Fruit fly (Drosophila melanogaster) whole organism, embryonic: ENCODE data around the gene alpha-Man-Ia.

Experiments
- CG4424 ChIP-seq: fragments of 200-800 bp; sonication (Bioruptor generic); optimal IDR thresholded peaks from 3 replicates; lab custom pipeline; 2016; ENCODE audit warnings: missing biosample characterization, missing genetic modification characterization
- Max ChIP-seq: fragments of 200-800 bp; sonication (Bioruptor generic); optimal IDR thresholded peaks from 2 replicates; lab custom pipeline; 2016; ENCODE audit warnings: missing biosample characterization, mild to moderate bottlenecking, missing genetic modification characterization
- NK7.1 ChIP-seq: fragments of 200-800 bp; sonication (Bioruptor generic); optimal IDR thresholded peaks from 3 replicates; lab custom pipeline; 2016; ENCODE audit warnings: missing biosample characterization, missing genetic modification characterization
- ase ChIP-seq: fragments of 200-800 bp; sonication (Bioruptor generic); IDR thresholded peaks from 3 replicates; pipeline ENCODE4 v1.3.6; 2022; ENCODE audit warnings: missing biosample characterization, missing genetic modification characterization
- cas ChIP-seq: fragments of 200-800 bp; sonication (Bioruptor generic); IDR thresholded peaks from 2 replicates; pipeline ENCODE4 v1.3.6; 2022; ENCODE audit warnings: missing biosample characterization, missing genetic modification characterization
- ewg ChIP-seq: fragments of 200-800 bp; sonication (Bioruptor generic); optimal IDR thresholded peaks from 3 replicates; lab custom pipeline; 2017; ENCODE audit warnings: mild to moderate bottlenecking, missing biosample characterization, missing genetic modification reagents, missing genetic modification characterization
- pita ChIP-seq: fragments of 200-800 bp; sonication (Bioruptor generic); optimal IDR thresholded peaks from 2 replicates; lab custom pipeline; 2017; ENCODE audit warnings: missing biosample characterization, mild to moderate bottlenecking, missing genetic modification characterization
- sna ChIP-seq: fragments of 200-800 bp; sonication (Bioruptor generic); IDR thresholded peaks from 2 replicates; pipeline ENCODE4 v1.3.6; 2022; ENCODE audit warnings: missing biosample characterization, missing genetic modification characterization; ENCODE audit not compliant: partially characterized antibody
- usp ChIP-seq: fragments of >200 bp; optimal IDR thresholded peaks from 2 replicates; lab custom pipeline; 2017; ENCODE audit warnings: missing biosample characterization, missing genetic modification characterization

DNA sequence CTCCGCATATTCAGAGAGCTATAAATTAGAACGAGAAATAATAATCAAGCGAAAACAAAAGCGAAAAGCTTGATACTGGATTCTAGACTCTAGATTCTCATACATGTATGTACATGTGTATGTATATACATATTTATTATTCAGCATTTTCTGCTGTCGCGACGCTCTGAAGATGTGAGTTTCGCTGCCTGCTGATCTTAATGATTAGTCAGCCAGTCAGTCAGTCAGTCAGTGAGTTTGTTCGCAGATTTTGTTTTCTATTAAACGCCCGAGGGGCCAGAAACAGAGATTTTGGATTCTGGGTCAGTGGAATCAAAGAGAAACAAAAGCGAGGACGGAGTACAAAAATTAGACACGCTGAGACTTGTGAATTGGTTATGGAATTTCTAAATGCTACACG, 3.5 kb downstream of the alpha-Man-Ia start:
- TF ChIP-seq CG4424, result no peak
- TF ChIP-seq NK7.1 (GFP tag; lab: Kevin White, UChicago), result no peak
- no peak for TF ChIP-seq Max (GFP tag; lab: Kevin White, UChicago)
- no peak for TF ChIP-seq cas
- no peak for TF ChIP-seq ewg (GFP tag; lab: Kevin White, UChicago)
- no peak for TF ChIP-seq usp
- no peak for TF ChIP-seq ase
- TF ChIP-seq sna (GFP tag; lab: Robert Waterston, UW), result no peak
- TF ChIP-seq pita (GFP tag; lab: Kevin White, UChicago), result no peak
